Worm (Caenorhabditis elegans): Measurements from ENCODE around the gene scav-3.

- no peak for TF ChIP-seq skn-1 (tag; optimal IDR thresholded peaks at IDR 0.05)
- TF ChIP-seq zag-1 (tag; optimal IDR thresholded peaks at IDR 0.05): no peak
- no peak for TF ChIP-seq daf-12 (tag; optimal IDR thresholded peaks at IDR 0.05)
- no peak for TF ChIP-seq ZK546.5 (tag; optimal IDR thresholded peaks at IDR 0.05)
- no peak for TF ChIP-seq nhr-10 (tag; optimal IDR thresholded peaks at IDR 0.05)
- TF ChIP-seq ces-1 (GFP tag; optimal IDR thresholded peaks at IDR 0.05): no peak
- no peak for TF ChIP-seq zip-2 (tag; optimal IDR thresholded peaks at IDR 0.05)
- TF ChIP-seq rbr-2 (tag; optimal IDR thresholded peaks at IDR 0.05): no peak
- TF ChIP-seq nhr-77 (tag; optimal IDR thresholded peaks at IDR 0.05): no peak
- TF ChIP-seq unc-62 (GFP tag; optimal IDR thresholded peaks at IDR 0.05 in 1 of 2): no peak
- no peak for TF ChIP-seq unc-62 (tag; optimal IDR thresholded peaks at IDR 0.05)
- TF ChIP-seq nhr-11 (tag; optimal IDR thresholded peaks at IDR 0.05): no peak
- no peak for TF ChIP-seq lsy-2 (tag; optimal IDR thresholded peaks at IDR 0.05)
- TF ChIP-seq unc-39 (tag; optimal IDR thresholded peaks at IDR 0.05): no peak
- no peak for TF ChIP-seq F49E8.2 (tag; optimal IDR thresholded peaks at IDR 0.05; ENCODE audit: borderline replicate concordance)
Measured at ce11 chrIII:12458970-12459369, 2.3 kb upstream of the scav-3 start.

All from whole organism, L4 larva.